Worm (Caenorhabditis elegans) whole organism, midembryonic: Measurements from ENCODE around the gene Y39B6A.3.

Experiments used
- T22C8.4 ChIP-seq: fragments of 200-800 bp; sonication (Bioruptor generic); IDR thresholded peaks from 2 replicates; pipeline ENCODE4 v1.3.6; 2022; ENCODE audit warnings: missing genetic modification characterization, missing compliant biosample characterization
- klf-2 ChIP-seq: fragments of 200-800 bp; sonication (Bioruptor generic); conservative IDR thresholded peaks from 2 replicates; pipeline ENCODE4 v1.3.6; 2022; ENCODE audit warnings: missing genetic modification reagents, missing genetic modification characterization, missing compliant biosample characterization
- med-1 ChIP-seq: sonication (generic microtip); optimal IDR thresholded peaks from 2 replicates; lab custom pipeline; 2017; ENCODE audit warnings: missing genetic modification characterization, mild to moderate bottlenecking, missing compliant biosample characterization, antibody characterized with exemption, missing genetic modification reagents; ENCODE audit not compliant: insufficient read depth
- ref-1 ChIP-seq: fragments of 200-800 bp; sonication (Bioruptor generic); conservative IDR thresholded peaks from 2 replicates; pipeline ENCODE4 v1.3.6; 2022; ENCODE audit warnings: missing genetic modification reagents, missing genetic modification characterization, missing compliant biosample characterization

ce11 chrV:19233469-19233868, 43.7 kb upstream of the Y39B6A.3 start, which contains the start of gene fbxb-116:
- TF ChIP-seq T22C8.4 (GFP tag; lab: Robert Waterston, UW): no peak
- no peak for TF ChIP-seq klf-2
- no peak for TF ChIP-seq ref-1 (GFP tag; lab: Robert Waterston, UW)
- no peak for TF ChIP-seq med-1 (GFP tag; lab: Kevin White, UChicago)
